Fruit fly (Drosophila melanogaster) whole organism, embryonic: ENCODE data around the gene CG31952.

ENCODE experiments used
- BtbVII ChIP-seq: fragments of 200-800 bp; sonication (Bioruptor generic); optimal IDR thresholded peaks from 3 replicates; lab custom pipeline; 2017; ENCODE audit warnings: missing biosample characterization, mild to moderate bottlenecking, missing genetic modification characterization
- CG1024 ChIP-seq: fragments of 200-800 bp; sonication (Bioruptor generic); IDR thresholded peaks from 2 replicates; pipeline ENCODE4 v1.3.6; 2022; ENCODE audit warnings: missing biosample characterization, missing genetic modification characterization
- CG10462 ChIP-seq: fragments of 200-800 bp; sonication (Bioruptor generic); optimal IDR thresholded peaks from 2 replicates; lab custom pipeline; 2016; ENCODE audit warnings: missing biosample characterization, missing genetic modification characterization
- CG11093 ChIP-seq: fragments of 200-800 bp; sonication (Bioruptor generic); IDR thresholded peaks from 3 replicates; pipeline ENCODE4 v1.3.6; 2022; ENCODE audit warnings: missing biosample characterization, missing genetic modification characterization
- CG11723 ChIP-seq: fragments of 200-800 bp; sonication (Bioruptor generic); optimal IDR thresholded peaks from 2 replicates; lab custom pipeline; 2017; ENCODE audit warnings: missing biosample characterization, mild to moderate bottlenecking, missing genetic modification characterization
- CG12219 ChIP-seq: fragments of 200-800 bp; sonication (Bioruptor generic); optimal IDR thresholded peaks from 3 replicates; lab custom pipeline; 2018; ENCODE audit warnings: missing biosample characterization, mild to moderate bottlenecking, missing genetic modification characterization
- CG12299 ChIP-seq: fragments of 200-800 bp; sonication (Bioruptor generic); optimal IDR thresholded peaks from 2 replicates; lab custom pipeline; 2018; ENCODE audit warnings: missing biosample characterization, mild to moderate bottlenecking, missing genetic modification characterization
- CG15514 ChIP-seq: fragments of 200-800 bp; sonication (Bioruptor generic); optimal IDR thresholded peaks from 3 replicates; lab custom pipeline; 2017; ENCODE audit warnings: missing biosample characterization, missing genetic modification characterization, mild to moderate bottlenecking, moderate library complexity, missing genetic modification reagents
- CG17829 ChIP-seq: fragments of 200-800 bp; optimal IDR thresholded peaks from 2 replicates; lab custom pipeline; 2019; ENCODE audit warnings: missing biosample characterization, mild to moderate bottlenecking, missing genetic modification characterization, moderate library complexity
- CG17912 ChIP-seq: fragments of 200-800 bp; sonication (Bioruptor generic); optimal IDR thresholded peaks from 2 replicates; lab custom pipeline; 2018; ENCODE audit warnings: missing biosample characterization, mild to moderate bottlenecking, missing genetic modification characterization
- CG30431 ChIP-seq: fragments of 200-800 bp; sonication (Bioruptor generic); optimal IDR thresholded peaks from 2 replicates; lab custom pipeline; 2017; ENCODE audit warnings: missing biosample characterization, missing genetic modification characterization
- CG32532 ChIP-seq: fragments of 200-800 bp; sonication (Bioruptor generic); IDR thresholded peaks from 2 replicates; pipeline ENCODE4 v1.3.6; 2022; ENCODE audit warnings: missing biosample characterization, missing genetic modification characterization
- CG34376 ChIP-seq: fragments of 200-800 bp; sonication (Bioruptor generic); optimal IDR thresholded peaks from 2 replicates; lab custom pipeline; 2018; ENCODE audit warnings: missing biosample characterization, mild to moderate bottlenecking, missing genetic modification characterization
- CG42726 ChIP-seq: fragments of 200-800 bp; sonication (Bioruptor generic); IDR thresholded peaks from 2 replicates; pipeline ENCODE4 v1.3.6; 2022; ENCODE audit warnings: missing biosample characterization, missing genetic modification characterization; ENCODE audit not compliant: partially characterized antibody
- CG6272 ChIP-seq: fragments of 200-800 bp; sonication (Bioruptor generic); IDR thresholded peaks from 2 replicates; pipeline ENCODE4 v1.3.6; 2022; ENCODE audit warnings: missing biosample characterization, missing genetic modification characterization
- CG6689 ChIP-seq: fragments of 200-800 bp; sonication (Bioruptor generic); IDR thresholded peaks from 2 replicates; pipeline ENCODE4 v1.3.6; 2022; ENCODE audit warnings: missing biosample characterization, missing genetic modification characterization
- CG7271 ChIP-seq: fragments of 200-800 bp; sonication (Bioruptor generic); optimal IDR thresholded peaks from 2 replicates; lab custom pipeline; 2018; ENCODE audit warnings: missing biosample characterization, mild to moderate bottlenecking, missing genetic modification characterization, moderate library complexity
- CG7987 ChIP-seq: fragments of 200-800 bp; sonication (Bioruptor generic); optimal IDR thresholded peaks from 2 replicates; lab custom pipeline; 2018; ENCODE audit warnings: missing biosample characterization, mild to moderate bottlenecking, missing genetic modification characterization, moderate library complexity
- CG8089 ChIP-seq: fragments of 200-800 bp; sonication (Bioruptor generic); optimal IDR thresholded peaks from 3 replicates; lab custom pipeline; 2016; ENCODE audit warnings: missing biosample characterization, missing genetic modification characterization
- CG8765 ChIP-seq: fragments of 200-800 bp; sonication (Bioruptor generic); IDR thresholded peaks from 2 replicates; pipeline ENCODE4 v1.3.6; 2022; ENCODE audit warnings: missing biosample characterization, missing genetic modification characterization
- D19A ChIP-seq: fragments of 200-800 bp; optimal IDR thresholded peaks from 3 replicates; lab custom pipeline; 2019; ENCODE audit warnings: missing biosample characterization, mild to moderate bottlenecking, missing genetic modification characterization, moderate library complexity
- Hand ChIP-seq: fragments of 200-800 bp; sonication (Bioruptor generic); optimal IDR thresholded peaks from 2 replicates; lab custom pipeline; 2017; ENCODE audit warnings: mild to moderate bottlenecking, missing biosample characterization, missing genetic modification reagents, missing genetic modification characterization
- Side ChIP-seq: fragments of 200-800 bp; sonication (Bioruptor generic); optimal IDR thresholded peaks from 2 replicates; lab custom pipeline; 2016; ENCODE audit warnings: missing biosample characterization, missing genetic modification characterization
- Sin3A ChIP-seq: fragments of >200 bp; optimal IDR thresholded peaks from 2 replicates; lab custom pipeline; 2018
- Xrp1 ChIP-seq: fragments of 200-800 bp; sonication (Bioruptor generic); IDR thresholded peaks from 2 replicates; pipeline ENCODE4 v1.3.6; 2022; ENCODE audit warnings: missing biosample characterization, missing genetic modification characterization
- YL-1 ChIP-seq: fragments of 200-800 bp; sonication (Bioruptor generic); optimal IDR thresholded peaks from 3 replicates; lab custom pipeline; 2017; ENCODE audit warnings: missing biosample characterization, mild to moderate bottlenecking, missing genetic modification characterization
- ara ChIP-seq: fragments of 200-800 bp; sonication (Bioruptor generic); IDR thresholded peaks from 2 replicates; pipeline ENCODE4 v1.3.6; 2022; ENCODE audit warnings: missing biosample characterization, missing genetic modification characterization
- dati ChIP-seq: fragments of 200-800 bp; sonication (Bioruptor generic); IDR thresholded peaks from 2 replicates; pipeline ENCODE4 v1.3.6; 2022; ENCODE audit warnings: missing biosample characterization, missing genetic modification characterization
- dimm ChIP-seq: fragments of 200-800 bp; sonication (Bioruptor generic); IDR thresholded peaks from 2 replicates; pipeline ENCODE4 v1.3.6; 2022; ENCODE audit warnings: missing biosample characterization, missing genetic modification characterization
- dysf ChIP-seq: fragments of 200-800 bp; sonication (Bioruptor generic); IDR thresholded peaks from 3 replicates; pipeline ENCODE4 v1.3.6; 2022; ENCODE audit warnings: missing biosample characterization, missing genetic modification characterization
- ewg ChIP-seq: fragments of 200-800 bp; sonication (Bioruptor generic); optimal IDR thresholded peaks from 3 replicates; lab custom pipeline; 2017; ENCODE audit warnings: mild to moderate bottlenecking, missing biosample characterization, missing genetic modification reagents, missing genetic modification characterization
- fd96Cb ChIP-seq: fragments of 200-800 bp; sonication (Bioruptor generic); optimal IDR thresholded peaks from 2 replicates; lab custom pipeline; 2018; ENCODE audit warnings: missing biosample characterization, mild to moderate bottlenecking, missing genetic modification characterization, moderate library complexity
- gem ChIP-seq: fragments of 200-800 bp; sonication (Bioruptor generic); optimal IDR thresholded peaks from 2 replicates; lab custom pipeline; 2019; ENCODE audit warnings: missing biosample characterization, mild to moderate bottlenecking, missing genetic modification characterization, moderate library complexity
- gt ChIP-seq: fragments of 200-800 bp; sonication (Bioruptor generic); IDR thresholded peaks from 2 replicates; pipeline ENCODE4 v1.3.6; 2022; ENCODE audit warnings: missing biosample characterization, missing genetic modification characterization
- h ChIP-seq: fragments of >200 bp; optimal IDR thresholded peaks from 2 replicates; lab custom pipeline; 2017
- jumu ChIP-seq: fragments of 200-800 bp; sonication (Bioruptor generic); optimal IDR thresholded peaks from 3 replicates; lab custom pipeline; 2016; ENCODE audit warnings: missing biosample characterization, missing genetic modification characterization
- lbe ChIP-seq: fragments of 200-800 bp; sonication (Bioruptor generic); optimal IDR thresholded peaks from 2 replicates; lab custom pipeline; 2016; ENCODE audit warnings: missing biosample characterization, mild to moderate bottlenecking, missing genetic modification characterization
- lola ChIP-seq, 3 experiments: fragments of >200 bp in 2 of 3; fragments of 200-800 bp in 1 of 3; sonication (Bioruptor generic) in 1 of 3; optimal IDR thresholded peaks; 2 replicates each; lab custom pipeline; 2017 to 2019; ENCODE audit warnings: missing biosample characterization in 3 of 3, missing genetic modification characterization in 3 of 3, mild to moderate bottlenecking in 1 of 3, moderate library complexity in 1 of 3
- mam ChIP-seq: fragments of 200-800 bp; sonication (Bioruptor generic); optimal IDR thresholded peaks from 3 replicates; lab custom pipeline; 2016; ENCODE audit warnings: missing biosample characterization, missing genetic modification characterization
- mld ChIP-seq: fragments of 200-800 bp; sonication (Bioruptor generic); IDR thresholded peaks from 3 replicates; pipeline ENCODE4 v1.3.6; 2022; ENCODE audit warnings: missing biosample characterization, missing genetic modification characterization; ENCODE audit not compliant: partially characterized antibody
- otp ChIP-seq: fragments of 200-800 bp; sonication (Bioruptor generic); IDR thresholded peaks from 3 replicates; pipeline ENCODE4, ENCODE4 v1.3.6; 2022; ENCODE audit warnings: missing biosample characterization, missing genetic modification characterization
- rib ChIP-seq: fragments of 200-800 bp; sonication (Bioruptor generic); IDR thresholded peaks from 2 replicates; pipeline ENCODE4 v1.3.6; 2022; ENCODE audit warnings: missing biosample characterization, missing genetic modification characterization
- slbo ChIP-seq: fragments of 200-800 bp; sonication (Bioruptor generic); IDR thresholded peaks from 2 replicates; pipeline ENCODE4 v1.3.6; 2022; ENCODE audit warnings: missing biosample characterization, missing genetic modification characterization
- stwl ChIP-seq: fragments of 200-800 bp; sonication (Bioruptor generic); optimal IDR thresholded peaks from 3 replicates; lab custom pipeline; 2018; ENCODE audit warnings: missing biosample characterization, mild to moderate bottlenecking, missing genetic modification characterization, moderate library complexity
- sug ChIP-seq: fragments of 200-800 bp; optimal IDR thresholded peaks from 2 replicates; lab custom pipeline; 2019; ENCODE audit warnings: missing biosample characterization, mild to moderate bottlenecking, missing genetic modification characterization, moderate library complexity
- tap ChIP-seq: fragments of 200-800 bp; optimal IDR thresholded peaks from 3 replicates; lab custom pipeline; 2019; ENCODE audit warnings: missing biosample characterization, mild to moderate bottlenecking, missing genetic modification characterization, moderate library complexity
- tin ChIP-seq: fragments of 200-800 bp; sonication (Bioruptor generic); optimal IDR thresholded peaks from 3 replicates; lab custom pipeline; 2016; ENCODE audit warnings: missing biosample characterization, missing genetic modification characterization
- tna ChIP-seq: fragments of 200-800 bp; sonication (Bioruptor generic); IDR thresholded peaks from 2 replicates; pipeline ENCODE4 v1.3.6; 2022; ENCODE audit warnings: missing biosample characterization, missing genetic modification characterization; ENCODE audit not compliant: partially characterized antibody
- vfl ChIP-seq: fragments of 200-800 bp; sonication (Bioruptor generic); optimal IDR thresholded peaks from 2 replicates; lab custom pipeline; 2016; ENCODE audit warnings: missing biosample characterization, missing genetic modification characterization
- vvl ChIP-seq: fragments of 200-800 bp; sonication (Bioruptor generic); IDR thresholded peaks from 2 replicates; pipeline ENCODE4 v1.3.6; 2022; ENCODE audit warnings: missing biosample characterization, missing genetic modification characterization
- zen ChIP-seq: fragments of 200-800 bp; sonication (Bioruptor generic); optimal IDR thresholded peaks from 3 replicates; lab custom pipeline; 2018; ENCODE audit warnings: missing biosample characterization, mild to moderate bottlenecking, missing genetic modification characterization, moderate library complexity
- zf30C ChIP-seq: fragments of 200-800 bp; sonication (Bioruptor generic); optimal IDR thresholded peaks from 3 replicates; lab custom pipeline; 2018; ENCODE audit warnings: missing biosample characterization, mild to moderate bottlenecking, missing genetic modification characterization

CG31952 gene

DNA sequence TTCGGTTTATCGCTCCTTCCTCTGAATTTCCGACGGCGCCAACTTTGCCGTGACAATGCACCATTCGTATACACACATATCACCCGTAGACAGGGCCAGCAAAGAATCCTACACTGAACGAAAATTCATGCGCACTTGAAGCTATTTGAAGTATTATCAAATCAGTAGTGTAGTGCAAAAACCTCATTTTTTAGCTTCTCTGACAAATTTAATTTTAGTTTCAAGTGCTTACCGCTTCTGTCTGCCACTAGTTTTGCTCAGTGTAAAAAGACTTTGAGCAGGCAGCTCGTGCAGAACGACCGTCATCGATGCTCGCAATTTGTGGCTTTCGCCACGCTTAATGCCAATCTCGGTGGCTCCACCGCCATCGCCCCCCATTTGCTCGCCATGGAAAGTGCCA, 28.3 kb downstream of the CG31952 start (continued):
- TF ChIP-seq BtbVII (GFP tag; lab: Kevin White, UChicago) (no peak), lbe (GFP tag; lab: Kevin White, UChicago) (no peak), CG8765 (GFP tag; lab: Robert Waterston, UW) (no peak), vfl (GFP tag; lab: Kevin White, UChicago) (peak; percentile 24), CG10462 (GFP tag; lab: Kevin White, UChicago) (no peak), dysf (GFP tag; lab: Robert Waterston, UW) (peak; percentile 66; the same call in 2 of the 3 replicates), CG12299 (tag; lab: Kevin White, UChicago) (no peak), CG8089 (GFP tag; lab: Kevin White, UChicago) (peak; percentile 18), CG7987 (GFP tag; lab: Kevin White, UChicago) (no peak), lola (GFP tag; optimal IDR thresholded peaks at IDR 0.05; lab: Kevin White, UChicago) (peak in 1 of 3 experiments; percentile 15), tna (GFP tag; lab: Robert Waterston, UW) (no peak), CG11723 (GFP tag; lab: Kevin White, UChicago) (no peak), CG34376 (GFP tag; lab: Kevin White, UChicago) (no peak), CG1024 (GFP tag; lab: Robert Waterston, UW) (0 out of 2 replicates have a peak, but pooled peaks have one; percentile 36), Xrp1 (GFP tag; lab: Robert Waterston, UW) (peak; percentile 53; the same call in 1 of the 2 replicates), CG7271 (tag; lab: Kevin White, UChicago) (no peak), tin (GFP tag; lab: Kevin White, UChicago) (peak; percentile 45), fd96Cb (peak; percentile 41), gem (tag; lab: Kevin White, UChicago) (no peak), CG6689 (GFP tag; lab: Robert Waterston, UW) (peak; percentile 48), mam (peak; percentile 19), slbo (peak; percentile 9; the same call in 1 of the 2 replicates), zf30C (GFP tag; lab: Kevin White, UChicago) (no peak), CG17829 (no peak), CG11093 (GFP tag; lab: Robert Waterston, UW) (no peak), Side (GFP tag; lab: Kevin White, UChicago) (peak; percentile 2), h (no peak), stwl (tag; lab: Kevin White, UChicago) (no peak), ewg (GFP tag; lab: Kevin White, UChicago) (no peak), sug (tag; lab: Kevin White, UChicago) (no peak), mld (GFP tag; lab: Robert Waterston, UW) (no peak), D19A (tag; lab: Kevin White, UChicago) (no peak), ara (GFP tag; lab: Robert Waterston, UW) (no peak), dati (GFP tag; lab: Robert Waterston, UW) (no peak), vvl (peak; percentile 73), gt (GFP tag; lab: Robert Waterston, UW) (peak; percentile 12; the same call in 1 of the 2 replicates), YL-1 (GFP tag; lab: Kevin White, UChicago) (no peak), Hand (GFP tag; lab: Kevin White, UChicago) (no peak), jumu (GFP tag; lab: Kevin White, UChicago) (peak; percentile 20), CG17912 (GFP tag; lab: Kevin White, UChicago) (no peak), rib (GFP tag; lab: Robert Waterston, UW) (no peak), CG12219 (GFP tag; lab: Kevin White, UChicago) (no peak), Sin3A (lab: Kevin White, UChicago) (no peak), dimm (GFP tag; lab: Robert Waterston, UW) (no peak), CG32532 (GFP tag; lab: Robert Waterston, UW) (peak; percentile 38; the same call in 1 of the 2 replicates), otp (GFP tag; lab: Robert Waterston, UW) (peak; percentile 67; the same call in 1 of the 3 replicates), CG30431 (GFP tag; lab: Kevin White, UChicago) (peak; percentile 41), CG42726 (GFP tag; lab: Robert Waterston, UW) (no peak), tap (tag; lab: Kevin White, UChicago) (no peak), zen (tag; lab: Kevin White, UChicago) (peak; percentile 56), CG15514 (GFP tag; lab: Kevin White, UChicago) (peak; percentile 28), CG6272 (GFP tag; lab: Robert Waterston, UW) (no peak)
